Worm (Caenorhabditis elegans) whole organism, early embryonic: ENCODE measurements around the gene F21C10.13.

Experiments used
- F13C5.2 ChIP-seq: sonication (generic microtip); optimal IDR thresholded peaks from 2 replicates; lab custom pipeline; 2017; ENCODE audit warnings: mild to moderate bottlenecking, missing genetic modification characterization, inconsistent platforms, missing compliant biosample characterization
- ama-1 ChIP-seq: fragments of 150-350 bp; optimal IDR thresholded peaks from 2 replicates; lab custom pipeline; 2014
- ceh-36 ChIP-seq: sonication (generic microtip); optimal IDR thresholded peaks from 2 replicates; lab custom pipeline; 2016; ENCODE audit warnings: missing genetic modification characterization, inconsistent platforms, missing compliant biosample characterization
- flt-1 ChIP-seq: fragments of 200-800 bp; sonication (Bioruptor generic); IDR thresholded peaks from 2 replicates; pipeline ENCODE4 v1.3.6; 2022; ENCODE audit warnings: missing genetic modification characterization, missing compliant biosample characterization
- hmg-4 ChIP-seq: fragments of 200-800 bp; sonication (Bioruptor generic); optimal IDR thresholded peaks from 2 replicates; lab custom pipeline; 2018; ENCODE audit warnings: mild to moderate bottlenecking, missing genetic modification characterization, missing compliant biosample characterization
- hnd-1 ChIP-seq: sonication (generic microtip); optimal IDR thresholded peaks from 2 replicates; lab custom pipeline; 2016; ENCODE audit warnings: missing genetic modification characterization, missing compliant biosample characterization
- pes-1 ChIP-seq: fragments of 200-800 bp; sonication (Bioruptor generic); IDR thresholded peaks from 2 replicates; pipeline ENCODE4 v1.3.6; 2022; ENCODE audit warnings: missing genetic modification reagents, missing genetic modification characterization, missing compliant biosample characterization
- scrt-1 ChIP-seq: fragments of 200-800 bp; sonication (Bioruptor generic); IDR thresholded peaks from 2 replicates; pipeline ENCODE4 v1.3.6; 2022; ENCODE audit warnings: missing genetic modification characterization, missing compliant biosample characterization
- tbx-11 ChIP-seq: fragments of 200-800 bp; sonication (Bioruptor generic); IDR thresholded peaks from 2 replicates; pipeline ENCODE4 v1.3.6; 2022; ENCODE audit warnings: missing genetic modification characterization, missing compliant biosample characterization
- tbx-37 ChIP-seq: fragments of 200-800 bp; sonication (Bioruptor generic); conservative IDR thresholded peaks from 2 replicates; pipeline ENCODE4 v1.3.6; 2022; ENCODE audit warnings: missing genetic modification reagents, missing genetic modification characterization, missing compliant biosample characterization
- tra-4 ChIP-seq: sonication (generic microtip); optimal IDR thresholded peaks from 2 replicates; lab custom pipeline; 2017; ENCODE audit warnings: missing genetic modification characterization, missing compliant biosample characterization

DNA sequence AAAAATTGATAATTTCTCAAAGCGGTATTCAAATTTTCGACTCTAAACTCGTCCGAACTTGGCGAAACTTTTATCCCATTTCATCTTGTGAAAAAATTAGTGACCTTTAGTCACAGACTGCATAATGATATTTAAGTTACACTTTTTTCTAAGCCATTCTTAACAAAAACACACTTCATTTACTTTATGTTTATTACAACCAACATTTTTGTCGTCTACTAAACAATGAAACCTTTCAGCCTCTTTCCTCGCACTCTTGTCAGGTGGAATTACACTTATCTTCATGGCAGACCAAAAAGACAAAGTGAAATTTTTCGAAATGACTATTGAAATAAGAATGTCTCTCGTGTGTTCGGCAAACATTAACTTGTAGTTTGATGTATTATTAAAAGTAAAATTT lies 41.8 kb downstream of the F21C10.13 start:
- TF ChIP-seq ama-1 = no peak
- no peak for TF ChIP-seq tbx-11
- TF ChIP-seq tbx-37 (GFP tag; lab: Robert Waterston, UW) = no peak
- TF ChIP-seq F13C5.2 = no peak
- TF ChIP-seq hnd-1 (tag; lab: Kevin White, UChicago) = no peak
- no peak for TF ChIP-seq flt-1 (GFP tag; lab: Robert Waterston, UW)
- TF ChIP-seq hmg-4 (GFP tag; lab: Kevin White, UChicago) = no peak
- no peak for TF ChIP-seq ceh-36 (tag; lab: Kevin White, UChicago)
- TF ChIP-seq pes-1 (GFP tag; lab: Robert Waterston, UW) = no peak
- no peak for TF ChIP-seq scrt-1 (GFP tag; lab: Robert Waterston, UW)
- TF ChIP-seq tra-4 = no peak
